Worm (Caenorhabditis elegans) whole organism, late embryonic: ENCODE results near the gene egli-1.

Experiments
- Y22D7AL.16 ChIP-seq: sonication (generic microtip); optimal IDR thresholded peaks from 2 replicates; lab custom pipeline; 2016; ENCODE audit warnings: missing genetic modification characterization, missing compliant biosample characterization
- nfya-1 ChIP-seq: sonication (generic microtip); optimal IDR thresholded peaks from 2 replicates; lab custom pipeline; 2017; ENCODE audit warnings: missing genetic modification characterization, mild to moderate bottlenecking, missing compliant biosample characterization, antibody characterized with exemption, moderate library complexity
- pag-3 ChIP-seq: sonication (generic microtip); optimal IDR thresholded peaks from 2 replicates; lab custom pipeline; 2016; ENCODE audit warnings: missing compliant biosample characterization, missing genetic modification characterization, borderline replicate concordance
- unc-55 ChIP-seq: sonication (generic microtip); optimal IDR thresholded peaks from 2 replicates; lab custom pipeline; 2017; ENCODE audit warnings: missing biosample characterization, missing genetic modification reagents, missing genetic modification characterization

ce11 chrII:9274734-9275133 is 49.0 kb upstream of the egli-1 start:
- TF ChIP-seq nfya-1 (tag; lab: Kevin White, UChicago) (no peak), unc-55 (GFP tag; lab: Kevin White, UChicago) (no peak), Y22D7AL.16 (tag; lab: Kevin White, UChicago) (no peak), pag-3 (tag; lab: Kevin White, UChicago) (no peak)
